Worm (Caenorhabditis elegans): ENCODE results near the gene wht-8.

DNA sequence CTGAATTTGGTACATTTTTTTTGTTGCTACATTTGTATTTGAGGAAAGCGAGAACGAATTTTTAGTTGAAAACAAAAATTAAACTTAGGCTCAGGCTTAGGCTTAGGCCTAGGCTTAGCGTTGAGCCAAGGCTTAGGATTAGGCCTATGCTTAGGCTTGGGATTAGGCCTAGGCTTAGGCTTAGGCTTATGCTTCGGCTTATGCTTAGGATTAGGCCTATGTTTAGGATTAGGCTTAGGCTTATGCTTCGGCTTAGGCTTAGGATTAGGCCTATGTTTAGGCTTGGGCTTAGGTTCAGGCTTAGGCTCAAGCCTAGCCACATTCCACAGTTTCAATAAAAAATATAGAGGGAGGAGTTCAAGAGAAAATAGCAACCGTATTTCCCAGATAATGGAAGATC is 10.8 kb upstream of the wht-8 start:
- peak; percentile 94 for TF ChIP-seq ceh-36 (tag; optimal IDR thresholded peaks at IDR 0.05)
- TF ChIP-seq hnd-1 (tag; optimal IDR thresholded peaks at IDR 0.05), result no peak
- TF ChIP-seq F13C5.2 (tag; optimal IDR thresholded peaks at IDR 0.05), result no peak
- no peak for TF ChIP-seq B0310.2 (tag; optimal IDR thresholded peaks at IDR 0.05)
- TF ChIP-seq flt-1 (GFP tag; IDR thresholded peaks at IDR 0.05), result no peak
- TF ChIP-seq scrt-1 (GFP tag; IDR thresholded peaks at IDR 0.05), result no peak

Measured in whole organism, early embryonic.